Worm (Caenorhabditis elegans): ENCODE measurements around the gene pho-8.

pho-8 gene

DNA sequence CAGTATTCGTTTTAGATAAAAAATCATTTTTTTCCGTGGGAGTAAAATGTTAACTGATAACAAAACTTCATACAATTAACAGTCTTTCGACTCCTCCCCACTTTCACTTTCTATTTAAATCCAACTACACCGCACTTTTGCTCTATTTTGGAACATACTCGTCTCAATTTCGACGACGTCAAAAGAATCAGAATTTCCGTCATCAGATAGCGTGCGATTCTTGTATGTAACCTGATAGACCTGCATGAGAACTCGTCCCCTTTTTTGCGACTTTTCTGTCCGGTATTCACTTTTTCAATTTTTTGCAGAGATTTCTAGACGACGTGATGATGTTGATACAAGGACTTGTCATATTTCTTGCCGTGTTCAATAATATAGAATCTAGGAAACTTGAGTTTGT lies at the start of gene pho-8:
Gene pho-8 (plus strand): TSS at position 301 of the 400 bp plus-strand sequence.
- no peak for TF ChIP-seq pbrm-1 (GFP tag; IDR thresholded peaks at IDR 0.05)
- TF ChIP-seq ceh-40 (GFP tag; IDR thresholded peaks at IDR 0.05): no peak
- no peak for TF ChIP-seq aptf-3 (GFP tag; IDR thresholded peaks at IDR 0.05)
- TF ChIP-seq unc-130 (GFP tag; optimal IDR thresholded peaks at IDR 0.05): no peak
- no peak for TF ChIP-seq hmg-20 (GFP tag; IDR thresholded peaks at IDR 0.05)
- TF ChIP-seq madf-6 (GFP tag; IDR thresholded peaks at IDR 0.05): no peak
- no peak for TF ChIP-seq hrde-1 (tag; optimal IDR thresholded peaks at IDR 0.05; ENCODE audit: borderline replicate concordance)
- no peak for TF ChIP-seq cebp-1 (GFP tag; IDR thresholded peaks at IDR 0.05)
- TF ChIP-seq cebp-1 (tag; optimal IDR thresholded peaks at IDR 0.05): no peak
- no peak for TF ChIP-seq F55B11.4 (tag; optimal IDR thresholded peaks at IDR 0.05; ENCODE audit: borderline replicate concordance, insufficient read depth)
- TF ChIP-seq unc-62 (GFP tag; optimal IDR thresholded peaks at IDR 0.05): no peak
- no peak for TF ChIP-seq tlf-1 (GFP tag; optimal IDR thresholded peaks at IDR 0.05)
- TF ChIP-seq aptf-2 (GFP tag; conservative IDR thresholded peaks at IDR 0.05): no peak
- TF ChIP-seq gei-17 (GFP tag; optimal IDR thresholded peaks at IDR 0.05): no peak

DNA sequence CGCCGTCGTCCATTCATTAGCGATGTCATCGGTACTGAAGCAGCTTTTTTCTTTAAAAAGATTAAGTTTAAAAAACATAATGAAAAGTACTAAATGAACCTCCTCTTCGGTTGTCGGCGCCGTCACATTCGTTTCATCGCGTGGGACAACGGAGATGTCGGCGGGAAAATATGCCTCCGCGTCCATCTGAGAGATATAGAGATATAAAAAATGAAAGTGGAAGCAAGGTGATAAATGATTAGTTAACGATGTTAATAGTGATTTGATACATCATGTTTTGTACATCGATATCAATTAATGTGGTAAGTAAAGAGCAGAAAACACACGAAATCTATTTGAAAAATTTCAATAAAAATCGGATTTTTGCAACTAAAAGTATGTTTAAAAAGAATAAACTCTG lies 46.2 kb upstream of the pho-8 start, which contains the start of gene F55A11.7:
Gene F55A11.7 (minus strand): TSS at position 186 of the 400 bp plus-strand sequence.
- no peak for TF ChIP-seq ccch-3 (GFP tag; optimal IDR thresholded peaks at IDR 0.05)
- TF ChIP-seq snpc-1.3 (tag; optimal IDR thresholded peaks at IDR 0.05; ENCODE audit: insufficient read depth): no peak
- no peak for TF ChIP-seq hmg-1.2 (GFP tag; IDR thresholded peaks at IDR 0.05)
- no peak for TF ChIP-seq let-607 (tag; optimal IDR thresholded peaks at IDR 0.05)
- TF ChIP-seq fkh-3 (tag; optimal IDR thresholded peaks at IDR 0.05): no peak
- no peak for TF ChIP-seq F23B12.7 (tag; optimal IDR thresholded peaks at IDR 0.05; ENCODE audit: insufficient read depth)
- TF ChIP-seq ekl-4 (GFP tag; IDR thresholded peaks at IDR 0.05): no peak
- TF ChIP-seq zfh-2 (GFP tag; conservative IDR thresholded peaks at IDR 0.05): no peak

DNA sequence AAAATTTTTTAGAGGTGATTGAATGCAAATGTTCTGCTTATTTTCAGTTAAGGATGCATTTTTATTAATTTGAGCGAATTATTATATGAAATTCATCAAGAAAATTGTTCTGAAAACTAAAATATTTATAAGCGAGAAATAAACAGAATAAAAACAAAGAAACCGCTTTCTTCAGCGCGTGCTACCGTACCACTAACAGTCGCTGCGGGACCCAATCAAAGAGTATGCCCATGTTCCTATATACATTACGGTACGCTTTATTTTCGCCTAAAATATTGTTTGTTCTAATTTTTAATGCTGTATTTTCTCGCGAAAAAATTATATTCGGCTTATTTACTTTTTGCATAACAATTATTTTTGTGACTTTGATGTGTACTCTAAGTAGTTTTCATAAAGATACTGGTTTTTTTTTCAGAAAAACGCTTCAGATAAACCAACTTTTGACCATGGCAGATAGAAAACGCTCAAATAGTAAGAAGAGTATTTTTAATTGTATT lies 45.6 kb upstream of the pho-8 start, which contains the start of gene F55A11.8:
Gene F55A11.8 (plus strand): TSS at position 447 of the 497 bp plus-strand sequence.
- TF ChIP-seq C17E4.6 (GFP tag; IDR thresholded peaks at IDR 0.05) (no peak), madf-3 (GFP tag; IDR thresholded peaks at IDR 0.05) (0 out of 2 replicates have a peak, but pooled peaks have one; percentile 55), F33H1.4 (GFP tag; IDR thresholded peaks at IDR 0.05) (peak; percentile 92), F49E8.2 (tag; optimal IDR thresholded peaks at IDR 0.05; ENCODE audit: insufficient read depth) (peak; percentile 25), lsl-1 (GFP tag; optimal IDR thresholded peaks at IDR 0.05) (peak; percentile 95), madf-8 (GFP tag; conservative IDR thresholded peaks at IDR 0.05) (peak; percentile 62; the same call in 1 of the 2 replicates), hmg-1.2 (GFP tag; IDR thresholded peaks at IDR 0.05) (peak; percentile 13; the same call in 1 of the 2 replicates), C06A6.2 (GFP tag; conservative IDR thresholded peaks at IDR 0.05) (no peak), hmg-20 (GFP tag; IDR thresholded peaks at IDR 0.05) (no peak), madf-6 (GFP tag; IDR thresholded peaks at IDR 0.05) (peak; percentile 89), Y53F4B.3 (GFP tag; IDR thresholded peaks at IDR 0.05) (no peak), xnd-1 (tag; optimal IDR thresholded peaks at IDR 0.05) (peak; percentile 86), efl-1 (GFP tag; optimal IDR thresholded peaks at IDR 0.05) (peak; percentile 64), Y53G8AR.9 (GFP tag; conservative IDR thresholded peaks at IDR 0.05) (no peak), him-1 (tag; optimal IDR thresholded peaks at IDR 0.05) (peak; percentile 50), D2030.7 (GFP tag; IDR thresholded peaks at IDR 0.05) (0 out of 2 replicates have a peak, but pooled peaks have one; percentile 14)
